Worm (Caenorhabditis elegans) whole organism, late embryonic: Measurements from ENCODE around the gene mma-1.

ENCODE experiments used
- ama-1 ChIP-seq: fragments of 150-350 bp; optimal IDR thresholded peaks from 2 replicates; lab custom pipeline; 2014
- fax-1 ChIP-seq: sonication (generic microtip); optimal IDR thresholded peaks from 2 replicates; lab custom pipeline; 2016; ENCODE audit warnings: missing genotype, missing genetic modification characterization, missing compliant biosample characterization
- odd-2 ChIP-seq: sonication (generic microtip); optimal IDR thresholded peaks from 2 replicates; lab custom pipeline; 2017; ENCODE audit warnings: antibody characterized with exemption, mild to moderate bottlenecking, missing genetic modification characterization, missing compliant biosample characterization
- pag-3 ChIP-seq: sonication (generic microtip); optimal IDR thresholded peaks from 2 replicates; lab custom pipeline; 2016; ENCODE audit warnings: missing compliant biosample characterization, missing genetic modification characterization, borderline replicate concordance

ce11 chrV:12590601-12591000, 5.5 kb downstream of the mma-1 start, which contains the start of gene ttr-43:
- no peak for TF ChIP-seq odd-2 (tag; lab: Kevin White, UChicago)
- no peak for TF ChIP-seq ama-1 (lab: Kevin White, UChicago)
- TF ChIP-seq fax-1 = no peak
- TF ChIP-seq pag-3 (tag; lab: Kevin White, UChicago) = no peak
